Fruit fly (Drosophila melanogaster) whole organism, embryonic: Measurements from ENCODE around the gene CG10581.

ENCODE experiments used
- Aef1 ChIP-seq: fragments of 200-800 bp; sonication (Bioruptor generic); IDR thresholded peaks from 3 replicates; pipeline ENCODE4 v1.3.6; 2022; ENCODE audit warnings: missing biosample characterization, missing genetic modification characterization
- CG11093 ChIP-seq: fragments of 200-800 bp; sonication (Bioruptor generic); IDR thresholded peaks from 3 replicates; pipeline ENCODE4 v1.3.6; 2022; ENCODE audit warnings: missing biosample characterization, missing genetic modification characterization
- CG11723 ChIP-seq: fragments of 200-800 bp; sonication (Bioruptor generic); optimal IDR thresholded peaks from 2 replicates; lab custom pipeline; 2017; ENCODE audit warnings: missing biosample characterization, mild to moderate bottlenecking, missing genetic modification characterization
- CG12744 ChIP-seq: fragments of 200-800 bp; sonication (Bioruptor generic); optimal IDR thresholded peaks from 2 replicates; lab custom pipeline; 2016; ENCODE audit warnings: missing biosample characterization, missing genetic modification characterization
- CG13123 ChIP-seq: fragments of 200-800 bp; sonication (Bioruptor generic); optimal IDR thresholded peaks from 2 replicates; lab custom pipeline; 2016; ENCODE audit warnings: missing biosample characterization, missing genetic modification characterization
- CG14860 ChIP-seq: fragments of 200-800 bp; sonication (Bioruptor generic); IDR thresholded peaks from 3 replicates; pipeline ENCODE4 v1.3.6; 2022; ENCODE audit warnings: missing biosample characterization, missing genetic modification characterization; ENCODE audit not compliant: partially characterized antibody
- CG1832 ChIP-seq: fragments of 200-800 bp; sonication (Bioruptor generic); optimal IDR thresholded peaks from 2 replicates; lab custom pipeline; 2017; ENCODE audit warnings: missing biosample characterization, mild to moderate bottlenecking, missing genetic modification characterization, inconsistent platforms
- CG2116 ChIP-seq: fragments of 200-800 bp; sonication (Bioruptor generic); optimal IDR thresholded peaks from 3 replicates; lab custom pipeline; 2018; ENCODE audit warnings: missing biosample characterization, mild to moderate bottlenecking, missing genetic modification characterization
- CG2678 ChIP-seq: fragments of 200-800 bp; sonication (Bioruptor generic); optimal IDR thresholded peaks from 3 replicates; lab custom pipeline; 2019; ENCODE audit warnings: missing biosample characterization, mild to moderate bottlenecking, missing genetic modification characterization, moderate library complexity
- CG2889 ChIP-seq: fragments of 200-800 bp; sonication (Bioruptor generic); IDR thresholded peaks from 3 replicates; pipeline ENCODE4 v1.3.6; 2022; ENCODE audit warnings: missing biosample characterization, missing genetic modification characterization
- CG3065 ChIP-seq: fragments of 200-800 bp; sonication (Bioruptor generic); optimal IDR thresholded peaks from 2 replicates; lab custom pipeline; 2016; ENCODE audit warnings: missing biosample characterization, missing genetic modification characterization
- CG31224 ChIP-seq: fragments of 200-800 bp; sonication (Bioruptor generic); IDR thresholded peaks from 2 replicates; pipeline ENCODE4 v1.3.6; 2022; ENCODE audit warnings: missing biosample characterization, missing genetic modification characterization
- CG6813 ChIP-seq: fragments of 200-800 bp; sonication (Bioruptor generic); optimal IDR thresholded peaks from 2 replicates; lab custom pipeline; 2017; ENCODE audit warnings: missing biosample characterization, missing genetic modification characterization, mild to moderate bottlenecking, moderate library complexity, missing genetic modification reagents
- CG9932 ChIP-seq: fragments of 200-800 bp; sonication (Bioruptor generic); IDR thresholded peaks from 2 replicates; pipeline ENCODE4 v1.3.6; 2022; ENCODE audit warnings: missing biosample characterization, missing genetic modification characterization
- Camta ChIP-seq: fragments of 200-800 bp; sonication (Bioruptor generic); optimal IDR thresholded peaks from 2 replicates; lab custom pipeline; 2016; ENCODE audit warnings: missing biosample characterization, missing genetic modification characterization
- D19B ChIP-seq: fragments of 200-800 bp; sonication (Bioruptor generic); optimal IDR thresholded peaks from 2 replicates; lab custom pipeline; 2017; ENCODE audit warnings: missing biosample characterization, mild to moderate bottlenecking, missing genetic modification characterization
- Dad ChIP-seq: fragments of 200-800 bp; sonication (Bioruptor generic); optimal IDR thresholded peaks from 3 replicates; lab custom pipeline; 2016; ENCODE audit warnings: missing biosample characterization, missing genetic modification characterization
- Dref ChIP-seq: fragments of 200-800 bp; sonication (Bioruptor generic); IDR thresholded peaks from 2 replicates; pipeline ENCODE4 v1.3.6; 2022; ENCODE audit warnings: missing biosample characterization, missing genetic modification characterization
- Elba2 ChIP-seq: fragments of 200-800 bp; sonication (Bioruptor generic); optimal IDR thresholded peaks from 3 replicates; lab custom pipeline; 2016; ENCODE audit warnings: missing biosample characterization, missing genetic modification characterization
- Hr78 ChIP-seq, 2 experiments: fragments of 200-800 bp in 1 of 2; fragments of >200 bp in 1 of 2; sonication (Bioruptor generic) in 1 of 2; optimal IDR thresholded peaks; 2 replicates each; lab custom pipeline; 2017 to 2019; ENCODE audit warnings: missing biosample characterization in 2 of 2, missing genetic modification characterization in 2 of 2, mild to moderate bottlenecking in 1 of 2, moderate library complexity in 1 of 2
- MESR4 ChIP-seq: fragments of 200-800 bp; sonication (Bioruptor generic); optimal IDR thresholded peaks from 2 replicates; lab custom pipeline; 2018; ENCODE audit warnings: missing biosample characterization, mild to moderate bottlenecking, missing genetic modification characterization, moderate library complexity
- Med ChIP-seq: fragments of 200-800 bp; sonication (Bioruptor generic); peaks from one replicate; lab custom pipeline; 2016; ENCODE audit warnings: missing biosample characterization, missing genetic modification characterization, mild to moderate bottlenecking, inconsistent platforms, moderate library complexity
- Pdp1 ChIP-seq, 2 experiments: fragments of 200-800 bp; sonication (Bioruptor generic); optimal IDR thresholded peaks; 3 replicates each; lab custom pipeline; 2016; ENCODE audit warnings: missing biosample characterization in 2 of 2, missing genetic modification characterization in 2 of 2, mild to moderate bottlenecking in 1 of 2, moderate library complexity in 1 of 2
- Rx ChIP-seq: fragments of 200-800 bp; sonication (Bioruptor generic); IDR thresholded peaks from 2 replicates; pipeline ENCODE4 v1.3.6; 2022; ENCODE audit warnings: missing biosample characterization, missing genetic modification characterization
- Sox102F ChIP-seq: fragments of 200-800 bp; sonication (Bioruptor generic); optimal IDR thresholded peaks from 2 replicates; lab custom pipeline; 2018; ENCODE audit warnings: missing biosample characterization, mild to moderate bottlenecking, missing genetic modification characterization, moderate library complexity
- amos ChIP-seq: fragments of 200-800 bp; sonication (Bioruptor generic); IDR thresholded peaks from 2 replicates; pipeline ENCODE4 v1.3.6; 2022; ENCODE audit warnings: missing biosample characterization, missing genetic modification characterization; ENCODE audit not compliant: partially characterized antibody
- ash1 ChIP-seq: fragments of 200-800 bp; sonication (Bioruptor generic); optimal IDR thresholded peaks from 2 replicates; lab custom pipeline; 2018; ENCODE audit warnings: missing biosample characterization, mild to moderate bottlenecking, missing genetic modification characterization
- caup ChIP-seq: fragments of 200-800 bp; sonication (Bioruptor generic); optimal IDR thresholded peaks from 3 replicates; lab custom pipeline; 2017; ENCODE audit warnings: missing biosample characterization, mild to moderate bottlenecking, missing genetic modification characterization, moderate library complexity; ENCODE audit not compliant: severe bottlenecking
- ci ChIP-seq: fragments of 200-800 bp; sonication (Bioruptor generic); IDR thresholded peaks from 3 replicates; pipeline ENCODE4 v1.3.6; 2022; ENCODE audit warnings: missing biosample characterization, missing genetic modification characterization
- corto ChIP-seq: fragments of 200-800 bp; sonication (Bioruptor generic); optimal IDR thresholded peaks from 2 replicates; lab custom pipeline; 2016; ENCODE audit warnings: missing biosample characterization, mild to moderate bottlenecking, missing genetic modification characterization, moderate library complexity
- crc ChIP-seq: fragments of 200-800 bp; sonication (Bioruptor generic); optimal IDR thresholded peaks from 2 replicates; lab custom pipeline; 2016; ENCODE audit warnings: missing biosample characterization, missing genetic modification characterization
- da ChIP-seq: fragments of 200-800 bp; sonication (Bioruptor generic); optimal IDR thresholded peaks from 2 replicates; lab custom pipeline; 2016; ENCODE audit warnings: missing biosample characterization, missing genetic modification characterization
- gsb ChIP-seq: fragments of 200-800 bp; sonication (Bioruptor generic); IDR thresholded peaks from 2 replicates; pipeline ENCODE4 v1.3.6; 2022; ENCODE audit warnings: missing biosample characterization, missing genetic modification characterization
- gsb-n ChIP-seq: fragments of 200-800 bp; sonication (Bioruptor generic); optimal IDR thresholded peaks from 3 replicates; lab custom pipeline; 2018; ENCODE audit warnings: missing biosample characterization, mild to moderate bottlenecking, missing genetic modification characterization
- lov ChIP-seq, 2 experiments: fragments of 200-800 bp in 1 of 2; fragments of >200 bp in 1 of 2; sonication (Bioruptor generic) in 1 of 2; IDR thresholded peaks in 1 of 2; optimal IDR thresholded peaks in 1 of 2; 2 replicates in 1 of 2; 3 replicates in 1 of 2; pipeline versions ENCODE4 v1.3.6 to Lab custom; 2017 to 2022; ENCODE audit warnings: missing biosample characterization in 1 of 2, missing genetic modification characterization in 1 of 2
- nerfin-1 ChIP-seq: fragments of 200-800 bp; sonication (Bioruptor generic); optimal IDR thresholded peaks from 3 replicates; lab custom pipeline; 2019; ENCODE audit warnings: missing biosample characterization, mild to moderate bottlenecking, missing genetic modification characterization, moderate library complexity
- nom ChIP-seq: fragments of 200-800 bp; sonication (Bioruptor generic); optimal IDR thresholded peaks from 2 replicates; lab custom pipeline; 2017; ENCODE audit warnings: missing biosample characterization, missing genetic modification characterization, mild to moderate bottlenecking, moderate library complexity, missing genetic modification reagents
- pfk ChIP-seq: fragments of 200-800 bp; sonication (Bioruptor generic); optimal IDR thresholded peaks from 2 replicates; lab custom pipeline; 2018; ENCODE audit warnings: missing biosample characterization, mild to moderate bottlenecking, missing genetic modification characterization, moderate library complexity
- pum ChIP-seq: fragments of 200-800 bp; sonication (Bioruptor generic); optimal IDR thresholded peaks from 2 replicates; lab custom pipeline; 2016; ENCODE audit warnings: missing biosample characterization, missing genetic modification characterization
- sna ChIP-seq: fragments of 200-800 bp; sonication (Bioruptor generic); IDR thresholded peaks from 2 replicates; pipeline ENCODE4 v1.3.6; 2022; ENCODE audit warnings: missing biosample characterization, missing genetic modification characterization; ENCODE audit not compliant: partially characterized antibody
- sug ChIP-seq: fragments of 200-800 bp; optimal IDR thresholded peaks from 2 replicates; lab custom pipeline; 2019; ENCODE audit warnings: missing biosample characterization, mild to moderate bottlenecking, missing genetic modification characterization, moderate library complexity
- tap ChIP-seq: fragments of 200-800 bp; optimal IDR thresholded peaks from 3 replicates; lab custom pipeline; 2019; ENCODE audit warnings: missing biosample characterization, mild to moderate bottlenecking, missing genetic modification characterization, moderate library complexity
- toy ChIP-seq: fragments of 200-800 bp; sonication (Bioruptor generic); IDR thresholded peaks from 2 replicates; pipeline ENCODE4 v1.3.6; 2022; ENCODE audit warnings: missing biosample characterization, missing genetic modification characterization
- unc-4 ChIP-seq: fragments of 200-800 bp; sonication (Bioruptor generic); IDR thresholded peaks from 2 replicates; pipeline ENCODE4 v1.3.6; 2022; ENCODE audit warnings: missing biosample characterization, missing genetic modification characterization; ENCODE audit not compliant: partially characterized antibody
- vnd ChIP-seq: fragments of 200-800 bp; sonication (Bioruptor generic); IDR thresholded peaks from 3 replicates; pipeline ENCODE4 v1.3.6; 2022; ENCODE audit warnings: missing biosample characterization, missing genetic modification characterization; ENCODE audit not compliant: partially characterized antibody
- wdn ChIP-seq: fragments of 200-800 bp; sonication (Bioruptor generic); IDR thresholded peaks from 2 replicates; pipeline ENCODE4 v1.3.6; 2022; ENCODE audit warnings: missing biosample characterization, missing genetic modification characterization
- zen ChIP-seq: fragments of 200-800 bp; sonication (Bioruptor generic); optimal IDR thresholded peaks from 3 replicates; lab custom pipeline; 2018; ENCODE audit warnings: missing biosample characterization, mild to moderate bottlenecking, missing genetic modification characterization, moderate library complexity

Gene CG10581

DNA sequence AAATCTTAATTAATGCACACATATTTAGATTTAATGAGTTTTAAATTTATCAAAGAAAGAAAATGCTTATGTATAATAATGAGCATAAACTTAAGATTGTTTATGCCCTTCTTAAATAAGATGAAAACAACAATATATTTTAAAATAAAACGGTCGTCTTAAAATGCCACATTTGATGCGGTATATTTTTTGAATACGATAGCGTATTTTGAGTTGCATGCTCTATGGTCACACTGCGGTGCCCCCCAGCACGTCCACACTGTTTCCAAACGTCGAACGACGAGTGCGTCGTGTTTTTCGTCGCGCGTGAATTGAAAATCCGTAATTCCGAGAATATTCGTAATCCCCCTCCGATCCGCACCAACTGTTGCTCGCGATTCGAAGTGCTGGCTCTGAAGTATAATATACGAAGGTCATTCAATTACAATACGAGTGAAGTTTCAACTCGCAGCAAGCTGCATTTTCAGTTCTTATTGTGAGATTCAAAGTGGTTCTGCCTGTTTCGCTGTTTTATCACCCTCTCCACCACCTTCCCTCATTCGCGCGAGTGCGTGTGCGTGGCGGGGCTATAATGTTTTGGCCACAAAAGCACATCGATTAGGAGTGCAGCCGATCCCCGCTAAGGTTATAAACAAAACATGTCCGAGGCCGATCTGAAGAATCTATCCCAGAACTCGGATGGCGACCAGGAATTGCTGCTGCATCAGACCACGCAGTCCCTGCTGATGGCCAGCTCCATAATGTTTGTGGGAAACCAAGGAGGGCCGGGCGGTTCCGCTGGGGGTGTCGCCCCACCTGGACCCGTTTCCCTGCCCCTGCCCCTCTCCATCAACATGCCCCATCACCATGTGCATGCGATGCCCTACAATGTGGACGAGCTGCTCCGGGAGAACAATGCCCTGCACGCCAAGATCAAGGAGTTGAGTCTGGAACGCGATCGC is 548 bp upstream of the CG10581 start, which contains the start of gene siz (continued):
- TF ChIP-seq corto: no peak
- TF ChIP-seq zen: peak; percentile 16
- peak in 1 of 2 experiments; percentile 44 for TF ChIP-seq Pdp1 (GFP tag; optimal IDR thresholded peaks at IDR 0.05; lab: Kevin White, UChicago)
- no peak for TF ChIP-seq unc-4 (GFP tag; lab: Robert Waterston, UW)
- no peak for TF ChIP-seq CG11093 (GFP tag; lab: Robert Waterston, UW)
- TF ChIP-seq CG2889 (GFP tag; lab: Robert Waterston, UW): no peak
- TF ChIP-seq Med: peak; percentile 84
- TF ChIP-seq sug: peak; percentile 81
- TF ChIP-seq pum: no peak
- peak; percentile 56; the same call in 2 of the 3 replicates for TF ChIP-seq ci (GFP tag; lab: Robert Waterston, UW)
- TF ChIP-seq CG12744 (GFP tag; lab: Kevin White, UChicago): no peak
- no peak for TF ChIP-seq Camta (GFP tag; lab: Kevin White, UChicago)
- TF ChIP-seq CG6813 (GFP tag; lab: Kevin White, UChicago): no peak
- TF ChIP-seq Aef1: no peak
- TF ChIP-seq nom (GFP tag; lab: Kevin White, UChicago): peak; percentile 72
- peak; percentile 50 for TF ChIP-seq CG2678 (tag; lab: Kevin White, UChicago)
- peak; percentile 74 for TF ChIP-seq MESR4 (GFP tag; lab: Kevin White, UChicago)
- TF ChIP-seq D19B (GFP tag; lab: Kevin White, UChicago): no peak
- peak in 1 of 2 experiments; percentile 15 for TF ChIP-seq Hr78 (GFP tag; optimal IDR thresholded peaks at IDR 0.05; lab: Kevin White, UChicago)
- no peak for TF ChIP-seq vnd
- no peak for TF ChIP-seq Sox102F (GFP tag; lab: Kevin White, UChicago)
- TF ChIP-seq crc: no peak
- TF ChIP-seq caup (GFP tag; lab: Kevin White, UChicago): peak; percentile 54
- no peak for TF ChIP-seq CG9932 (GFP tag; lab: Robert Waterston, UW)
- no peak for TF ChIP-seq toy (GFP tag; lab: Robert Waterston, UW)
- peak; percentile 8 for TF ChIP-seq CG1832 (GFP tag; lab: Kevin White, UChicago)
- TF ChIP-seq Dref: no peak; the same call in 1 of the 2 replicates
- TF ChIP-seq pfk (GFP tag; lab: Kevin White, UChicago): no peak
- peak; percentile 67 for TF ChIP-seq ash1 (GFP tag; lab: Kevin White, UChicago)
- TF ChIP-seq CG14860: no peak
- no peak for TF ChIP-seq Elba2 (GFP tag; lab: Kevin White, UChicago)
- TF ChIP-seq CG11723: no peak
- no peak for TF ChIP-seq wdn (GFP tag; lab: Robert Waterston, UW)
- TF ChIP-seq gsb (GFP tag; lab: Robert Waterston, UW): no peak
- no peak for TF ChIP-seq tap (tag; lab: Kevin White, UChicago)
- TF ChIP-seq Rx: no peak
- TF ChIP-seq CG31224: no peak
- no peak for TF ChIP-seq CG3065
- TF ChIP-seq gsb-n (tag; lab: Kevin White, UChicago): peak; percentile 45
- 0 out of 2 replicates have a peak, but pooled peaks have one; percentile 26 for TF ChIP-seq sna
- TF ChIP-seq lov (optimal IDR thresholded peaks at IDR 0.05; lab: Kevin White, UChicago): no peak
- 0 out of 3 replicates have a peak, but pooled peaks have one; percentile 10 for TF ChIP-seq lov (GFP tag; IDR thresholded peaks at IDR 0.05; lab: Robert Waterston, UW)
- TF ChIP-seq CG2116: peak; percentile 52
- TF ChIP-seq CG13123 (GFP tag; lab: Kevin White, UChicago): no peak
- TF ChIP-seq da (GFP tag; lab: Kevin White, UChicago): no peak
- TF ChIP-seq nerfin-1: peak; percentile 24
- peak; percentile 61; the same call in 1 of the 2 replicates for TF ChIP-seq amos (GFP tag; lab: Robert Waterston, UW)
- no peak for TF ChIP-seq Dad (GFP tag; lab: Kevin White, UChicago)
